Fruit fly (Drosophila melanogaster) whole organism, embryonic: ENCODE measurements around the gene Ctr1B.

Source experiments
- CG2120 ChIP-seq: fragments of 200-800 bp; sonication (Bioruptor generic); optimal IDR thresholded peaks from 3 replicates; lab custom pipeline; 2016; ENCODE audit warnings: missing biosample characterization, missing genetic modification characterization
- CG5180 ChIP-seq: fragments of 200-800 bp; sonication (Bioruptor generic); optimal IDR thresholded peaks from 3 replicates; lab custom pipeline; 2017; ENCODE audit warnings: missing biosample characterization, missing genetic modification characterization, mild to moderate bottlenecking, moderate library complexity, missing genetic modification reagents
- CG6854 ChIP-seq: fragments of 200-800 bp; sonication (Bioruptor generic); optimal IDR thresholded peaks from 3 replicates; lab custom pipeline; 2017; ENCODE audit warnings: missing biosample characterization, mild to moderate bottlenecking, missing genetic modification characterization
- Dll ChIP-seq: fragments of 200-800 bp; sonication (Bioruptor generic); IDR thresholded peaks from 4 replicates; pipeline ENCODE4 v1.3.6; 2022; ENCODE audit warnings: missing biosample characterization, missing genetic modification characterization; ENCODE audit not compliant: partially characterized antibody
- Eip74EF ChIP-seq, 2 experiments: fragments of 200-800 bp in 1 of 2; fragments of >200 bp in 1 of 2; sonication (Bioruptor generic) in 1 of 2; optimal IDR thresholded peaks; 2 replicates each; lab custom pipeline; 2017 to 2019; ENCODE audit warnings: missing biosample characterization in 2 of 2, missing genetic modification characterization in 2 of 2, mild to moderate bottlenecking in 1 of 2, moderate library complexity in 1 of 2
- Sox100B ChIP-seq: fragments of 200-800 bp; sonication (Bioruptor generic); optimal IDR thresholded peaks from 3 replicates; lab custom pipeline; 2018; ENCODE audit warnings: missing biosample characterization, mild to moderate bottlenecking, missing genetic modification characterization
- cg ChIP-seq: fragments of 200-800 bp; sonication (Bioruptor generic); optimal IDR thresholded peaks from 3 replicates; lab custom pipeline; 2019; ENCODE audit warnings: missing biosample characterization, mild to moderate bottlenecking, missing genetic modification characterization, moderate library complexity
- crp ChIP-seq, 2 experiments: fragments of 200-800 bp; sonication (Bioruptor generic); optimal IDR thresholded peaks; 2 replicates in 1 of 2; 3 replicates in 1 of 2; lab custom pipeline; 2017; ENCODE audit warnings: missing biosample characterization in 2 of 2, missing genetic modification characterization in 2 of 2, mild to moderate bottlenecking in 1 of 2, moderate library complexity in 1 of 2
- ham ChIP-seq: fragments of 200-800 bp; sonication (Bioruptor generic); IDR thresholded peaks from 2 replicates; pipeline ENCODE4 v1.3.6; 2022; ENCODE audit warnings: missing biosample characterization, missing genetic modification characterization
- jing ChIP-seq: fragments of 200-800 bp; sonication (Bioruptor generic); optimal IDR thresholded peaks from 2 replicates; lab custom pipeline; 2018; ENCODE audit warnings: missing biosample characterization, mild to moderate bottlenecking, missing genetic modification characterization
- seq ChIP-seq: fragments of 200-800 bp; sonication (Bioruptor generic); IDR thresholded peaks from 2 replicates; pipeline ENCODE4 v1.3.6; 2022; ENCODE audit warnings: missing biosample characterization, missing genetic modification characterization
- tio ChIP-seq: fragments of 200-800 bp; sonication (Bioruptor generic); optimal IDR thresholded peaks from 2 replicates; lab custom pipeline; 2017; ENCODE audit warnings: missing biosample characterization, missing genetic modification characterization, inconsistent platforms
- z ChIP-seq: fragments of 200-800 bp; sonication (Bioruptor generic); IDR thresholded peaks from 3 replicates; pipeline ENCODE4 v1.3.6; 2022; ENCODE audit warnings: missing biosample characterization, missing genetic modification characterization

dm6 chr3R:8313038-8313437 lies 4.4 kb upstream of the Ctr1B start, which contains the start of gene CG7483:
- TF ChIP-seq Eip74EF (GFP tag; optimal IDR thresholded peaks at IDR 0.05; lab: Kevin White, UChicago) (no peak), Sox100B (GFP tag; lab: Kevin White, UChicago) (no peak), jing (GFP tag; lab: Kevin White, UChicago) (no peak), CG2120 (GFP tag; lab: Kevin White, UChicago) (no peak), tio (no peak), Dll (GFP tag; lab: Robert Waterston, UW) (peak; percentile 89), crp (GFP tag; optimal IDR thresholded peaks at IDR 0.05; lab: Kevin White, UChicago) (no peak), cg (GFP tag; lab: Kevin White, UChicago) (no peak), z (GFP tag; lab: Robert Waterston, UW) (no peak), CG6854 (GFP tag; lab: Kevin White, UChicago) (no peak), ham (GFP tag; lab: Robert Waterston, UW) (no peak), seq (GFP tag; lab: Robert Waterston, UW) (no peak), CG5180 (no peak)
